Worm (Caenorhabditis elegans): ENCODE measurements around the gene T07E3.4.

DNA sequence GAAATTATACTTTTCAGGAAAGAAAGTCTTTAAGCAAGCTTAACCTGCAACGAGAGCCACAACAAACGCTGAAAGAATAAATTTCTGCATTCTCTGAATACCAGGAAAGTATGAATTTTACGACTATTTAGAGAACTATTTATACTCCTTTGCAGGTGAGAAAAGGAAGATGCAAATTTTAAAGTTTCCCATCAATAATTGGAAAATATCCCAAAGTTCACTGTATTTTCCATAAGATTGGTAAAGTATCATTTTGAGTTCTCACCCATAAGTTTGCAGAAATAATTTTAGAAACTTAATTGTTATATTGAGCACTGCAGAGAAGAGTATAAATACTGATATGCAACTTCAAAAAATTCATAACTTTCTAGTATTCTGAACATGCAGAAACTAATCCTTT lies 38.3 kb upstream of the T07E3.4 start, which contains the start of gene clec-158:
- TF ChIP-seq tab-1 (GFP tag; IDR thresholded peaks at IDR 0.05) (no peak), med-1 (GFP tag; optimal IDR thresholded peaks at IDR 0.05; ENCODE audit: insufficient read depth) (no peak), T22C8.4 (GFP tag; IDR thresholded peaks at IDR 0.05) (no peak), ztf-23 (GFP tag; IDR thresholded peaks at IDR 0.05) (no peak), ref-1 (GFP tag; conservative IDR thresholded peaks at IDR 0.05) (no peak), flt-1 (GFP tag; IDR thresholded peaks at IDR 0.05) (no peak), ztf-29 (GFP tag; IDR thresholded peaks at IDR 0.05) (no peak), cog-1 (tag; optimal IDR thresholded peaks at IDR 0.05) (no peak)
